Fruit fly (Drosophila melanogaster) Kc167 (cell line): Measurements from ENCODE around the gene robo3.

Experiments
- Myc ChIP-seq: fragments of >200 bp; optimal IDR thresholded peaks from 2 replicates; lab custom pipeline; 2017; ENCODE audit warnings: missing external identifiers
- Sin3A ChIP-seq: fragments of >200 bp; optimal IDR thresholded peaks from 2 replicates; lab custom pipeline; 2018; ENCODE audit warnings: missing external identifiers
- h ChIP-seq: fragments of >200 bp; optimal IDR thresholded peaks from 3 replicates; lab custom pipeline; 2018; ENCODE audit warnings: missing external identifiers
- insv ChIP-seq: fragments of >200 bp; optimal IDR thresholded peaks from 3 replicates; lab custom pipeline; 2018; ENCODE audit warnings: missing external identifiers
- psq ChIP-seq: fragments of >200 bp; optimal IDR thresholded peaks from 2 replicates; lab custom pipeline; 2017; ENCODE audit warnings: missing external identifiers
- ttk ChIP-seq: sonication (Bioruptor generic); optimal IDR thresholded peaks from 2 replicates; lab custom pipeline; 2017; ENCODE audit warnings: missing external identifiers

- TF ChIP-seq Sin3A (no peak), psq (lab: Kevin White, UChicago) (no peak), h (no peak), ttk (lab: Kevin White, UChicago) (no peak), insv (lab: Kevin White, UChicago) (no peak), Myc (lab: Kevin White, UChicago) (no peak)
Observed at dm6 chr2L:1217033-1217612, 39.1 kb upstream of the robo3 start.
